Fruit fly (Drosophila melanogaster): ENCODE results near the gene CG8664.

CG8664 gene

DNA sequence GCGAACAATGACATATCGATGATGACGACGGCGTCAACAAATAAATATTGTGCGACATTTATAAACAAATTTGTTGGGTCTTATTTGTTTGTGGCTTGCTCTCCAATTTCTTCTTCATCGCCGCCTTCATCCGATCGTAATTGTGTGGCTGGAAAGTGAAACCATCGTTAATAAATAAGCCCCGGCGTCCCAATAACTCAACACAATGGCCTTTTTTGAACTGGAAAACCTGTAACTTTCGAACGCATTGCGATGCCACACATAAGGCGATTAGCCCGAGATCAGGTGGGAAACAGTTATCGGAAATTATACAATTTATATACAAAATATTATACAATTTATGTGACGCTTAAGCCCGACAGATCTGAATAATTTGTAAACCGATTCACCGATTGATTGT is 46.1 kb downstream of the CG8664 start:
- TF ChIP-seq CG14655 (GFP tag; optimal IDR thresholded peaks at IDR 0.05) (no peak), gl (tag; optimal IDR thresholded peaks at IDR 0.05) (no peak), Snoo (tag; optimal IDR thresholded peaks at IDR 0.05) (no peak), CG12605 (GFP tag; IDR thresholded peaks at IDR 0.05) (no peak), fd96Ca (GFP tag; IDR thresholded peaks at IDR 0.05) (no peak), EcR (GFP tag; optimal IDR thresholded peaks at IDR 0.05) (no peak), Pif1A (GFP tag; optimal IDR thresholded peaks at IDR 0.05) (no peak), CG34367 (tag; optimal IDR thresholded peaks at IDR 0.05) (no peak), Pif1B (GFP tag; optimal IDR thresholded peaks at IDR 0.05) (no peak), CG4496 (GFP tag; IDR thresholded peaks at IDR 0.05) (no peak), CG13204 (GFP tag; optimal IDR thresholded peaks at IDR 0.05) (no peak), CG32121 (GFP tag; IDR thresholded peaks at IDR 0.05) (no peak), CG15710 (tag; optimal IDR thresholded peaks at IDR 0.05) (no peak), CG8301 (tag; optimal IDR thresholded peaks at IDR 0.05) (no peak), CG9948 (tag; optimal IDR thresholded peaks at IDR 0.05) (no peak), rn (GFP tag; IDR thresholded peaks at IDR 0.05) (no peak)

DNA sequence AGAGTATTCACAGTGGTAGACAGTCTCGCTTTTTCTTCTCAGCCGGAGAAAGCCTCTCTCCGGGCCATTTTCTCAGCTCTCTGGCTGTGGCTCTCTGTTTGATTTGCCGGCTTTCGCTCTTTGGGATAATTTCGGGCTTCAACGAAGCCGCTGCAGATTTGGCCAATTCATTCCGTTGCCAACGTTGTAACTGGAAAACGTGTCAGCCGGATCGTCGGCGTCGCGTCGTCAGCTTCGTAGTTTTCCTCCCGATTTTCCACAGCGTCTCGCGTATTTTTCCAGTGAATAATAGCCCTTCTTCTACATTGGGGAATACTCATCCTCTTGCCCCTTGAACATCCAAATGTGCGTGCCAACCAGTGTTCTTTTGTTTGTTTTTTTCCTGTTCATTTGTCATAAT is 49.9 kb downstream of the CG8664 start, which contains the start of gene f:
Gene f (plus strand): TSS at position 301 of the 400 bp plus-strand sequence.
- TF ChIP-seq CG8159 (tag; optimal IDR thresholded peaks at IDR 0.05) (no peak), rn (GFP tag; IDR thresholded peaks at IDR 0.05) (no peak), Pif1A (GFP tag; optimal IDR thresholded peaks at IDR 0.05) (no peak), fd96Ca (GFP tag; IDR thresholded peaks at IDR 0.05) (no peak), EcR (GFP tag; optimal IDR thresholded peaks at IDR 0.05) (no peak), CG12605 (GFP tag; IDR thresholded peaks at IDR 0.05) (no peak), CG9948 (tag; optimal IDR thresholded peaks at IDR 0.05) (no peak), Pif1B (GFP tag; optimal IDR thresholded peaks at IDR 0.05) (no peak), CG8301 (tag; optimal IDR thresholded peaks at IDR 0.05) (no peak), Snoo (tag; optimal IDR thresholded peaks at IDR 0.05) (no peak), CG4496 (GFP tag; IDR thresholded peaks at IDR 0.05) (no peak), D1 (tag; optimal IDR thresholded peaks at IDR 0.05) (no peak), CG17806 (tag; optimal IDR thresholded peaks at IDR 0.05) (no peak), Ets98B (GFP tag; IDR thresholded peaks at IDR 0.05) (0 out of 2 replicates have a peak, but pooled peaks have one; percentile 6), CG32121 (GFP tag; IDR thresholded peaks at IDR 0.05) (0 out of 2 replicates have a peak, but pooled peaks have one; percentile 10)

DNA sequence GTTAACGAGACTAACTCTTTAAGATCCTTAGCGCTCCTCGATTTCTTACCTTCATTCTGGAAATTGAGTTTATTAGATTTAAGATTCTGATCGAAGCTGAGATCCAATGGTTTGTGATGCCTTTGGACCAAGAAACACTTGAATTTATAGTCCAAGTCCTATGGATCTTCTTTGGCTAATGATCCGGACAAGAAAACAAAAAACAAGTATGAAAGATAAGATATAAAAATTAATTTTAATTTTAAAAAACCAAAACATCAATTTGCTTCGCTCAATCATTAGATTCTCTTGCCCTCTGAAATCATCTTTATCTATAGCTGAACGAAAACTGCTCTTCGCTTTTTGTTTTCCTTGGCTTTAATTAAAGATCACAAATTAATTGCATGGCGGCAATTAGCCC is 51.6 kb downstream of the CG8664 start, which contains the start of gene CG10597:
Gene CG10597 (minus strand): TSS at position 101 of the 400 bp plus-strand sequence.
- TF ChIP-seq CG12605 (GFP tag; IDR thresholded peaks at IDR 0.05) (no peak), CG34367 (tag; optimal IDR thresholded peaks at IDR 0.05) (no peak), CG8159 (tag; optimal IDR thresholded peaks at IDR 0.05) (no peak), CG4496 (GFP tag; IDR thresholded peaks at IDR 0.05) (no peak), D1 (tag; optimal IDR thresholded peaks at IDR 0.05) (no peak), CG14655 (GFP tag; optimal IDR thresholded peaks at IDR 0.05) (no peak), CG10348 (GFP tag; IDR thresholded peaks at IDR 0.05) (no peak), gl (tag; optimal IDR thresholded peaks at IDR 0.05) (no peak)

All from whole organism, pupa.